Fruit fly (Drosophila melanogaster): ENCODE measurements around the gene CG13950.

dm6 chr2L:819315-820032 lies 40.5 kb upstream of the CG13950 start, which contains the start of the genes PGAP2 and Clp:
- peak; percentile 59 for TF ChIP-seq CG7045 (GFP tag; optimal IDR thresholded peaks at IDR 0.05)
- peak; percentile 41 for TF ChIP-seq CG12768 (GFP tag; optimal IDR thresholded peaks at IDR 0.05)
- peak; percentile 46 for TF ChIP-seq CG33017 (tag; optimal IDR thresholded peaks at IDR 0.05)
- peak; percentile 60 for TF ChIP-seq Hr96 (GFP tag; optimal IDR thresholded peaks at IDR 0.05)
- TF ChIP-seq kay (GFP tag; ENCODE audit: borderline replicate concordance) = no peak
- TF ChIP-seq Crg-1 (GFP tag; optimal IDR thresholded peaks at IDR 0.05) = peak; percentile 66

All from whole organism, adult.